Fruit fly (Drosophila melanogaster) whole organism, pupa: ENCODE results near the gene Sf3b1.

Source experiments
- CG10348 ChIP-seq: fragments of 200-800 bp; sonication (Bioruptor generic); IDR thresholded peaks from 2 replicates; pipeline ENCODE4 v1.3.6; 2022; ENCODE audit warnings: missing biosample characterization, missing genetic modification characterization
- CG12605 ChIP-seq: fragments of 200-800 bp; sonication (Bioruptor generic); IDR thresholded peaks from 2 replicates; pipeline ENCODE4 v1.3.6; 2022; ENCODE audit warnings: missing biosample characterization, missing genetic modification characterization
- CG13204 ChIP-seq: fragments of 200-800 bp; sonication (Bioruptor generic); optimal IDR thresholded peaks from 2 replicates; lab custom pipeline; 2018; ENCODE audit warnings: missing biosample characterization, mild to moderate bottlenecking, missing genetic modification characterization, moderate library complexity
- CG14655 ChIP-seq: fragments of 200-800 bp; sonication (Bioruptor generic); optimal IDR thresholded peaks from 3 replicates; lab custom pipeline; 2017; ENCODE audit warnings: mild to moderate bottlenecking, missing biosample characterization, missing genetic modification reagents, missing genetic modification characterization
- CG32121 ChIP-seq: fragments of 200-800 bp; sonication (Bioruptor generic); IDR thresholded peaks from 2 replicates; pipeline ENCODE4 v1.3.6; 2022; ENCODE audit warnings: missing biosample characterization, missing genetic modification characterization
- CG8301 ChIP-seq: fragments of 200-800 bp; sonication (Bioruptor generic); optimal IDR thresholded peaks from 2 replicates; lab custom pipeline; 2018; ENCODE audit warnings: missing biosample characterization, mild to moderate bottlenecking, missing genetic modification characterization
- CG9948 ChIP-seq: fragments of 200-800 bp; sonication (Bioruptor generic); optimal IDR thresholded peaks from 2 replicates; lab custom pipeline; 2018; ENCODE audit warnings: missing biosample characterization, mild to moderate bottlenecking, missing genetic modification characterization, moderate library complexity
- D1 ChIP-seq: fragments of 200-800 bp; sonication (Bioruptor generic); optimal IDR thresholded peaks from 2 replicates; lab custom pipeline; 2018; ENCODE audit warnings: missing biosample characterization, mild to moderate bottlenecking, missing genetic modification characterization, moderate library complexity
- EcR ChIP-seq: fragments of 200-800 bp; sonication (Bioruptor generic); optimal IDR thresholded peaks from 3 replicates; lab custom pipeline; 2019; ENCODE audit warnings: missing biosample characterization, missing genetic modification characterization, mild to moderate bottlenecking, moderate library complexity, missing genetic modification reagents
- Pif1A ChIP-seq: fragments of 200-800 bp; sonication (Bioruptor generic); optimal IDR thresholded peaks from 3 replicates; lab custom pipeline; 2016; ENCODE audit warnings: missing biosample characterization, missing genetic modification characterization
- Pif1B ChIP-seq: fragments of 200-800 bp; sonication (Bioruptor generic); optimal IDR thresholded peaks from 3 replicates; lab custom pipeline; 2016; ENCODE audit warnings: missing biosample characterization, missing genetic modification characterization
- gl ChIP-seq: fragments of 200-800 bp; sonication (Bioruptor generic); optimal IDR thresholded peaks from 2 replicates; lab custom pipeline; 2018; ENCODE audit warnings: missing biosample characterization, mild to moderate bottlenecking, missing genetic modification characterization
- rn ChIP-seq: fragments of 200-800 bp; sonication (Bioruptor generic); IDR thresholded peaks from 2 replicates; pipeline ENCODE4 v1.3.6; 2022; ENCODE audit warnings: missing biosample characterization, missing genetic modification characterization

DNA sequence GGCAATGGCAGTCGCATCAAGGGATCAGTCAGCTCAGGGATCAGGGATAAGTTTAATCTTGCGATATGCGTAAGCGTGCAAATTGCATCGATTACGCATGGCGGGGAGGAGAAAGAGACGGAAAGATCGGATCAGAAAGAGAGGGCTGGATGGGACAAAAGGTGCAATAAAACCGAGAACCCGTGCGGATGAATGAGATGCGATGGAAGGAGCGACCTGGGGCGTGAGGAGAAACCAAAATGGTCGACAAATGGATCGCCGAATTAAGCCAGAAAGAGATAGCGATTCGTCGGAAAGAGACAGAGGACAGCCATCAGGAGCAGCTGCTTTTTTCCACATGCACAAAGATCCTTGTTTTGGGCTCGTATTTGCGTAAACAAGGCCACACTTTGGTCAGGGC is 29.6 kb downstream of the Sf3b1 start:
- no peak for TF ChIP-seq CG13204 (GFP tag; lab: Kevin White, UChicago)
- no peak for TF ChIP-seq CG14655 (GFP tag; lab: Kevin White, UChicago)
- TF ChIP-seq CG10348 (GFP tag; lab: Robert Waterston, UW): no peak
- TF ChIP-seq EcR (GFP tag; lab: Kevin White, UChicago): no peak
- TF ChIP-seq CG32121 (GFP tag; lab: Robert Waterston, UW): no peak
- TF ChIP-seq D1 (tag; lab: Kevin White, UChicago): no peak
- TF ChIP-seq Pif1A (GFP tag; lab: Kevin White, UChicago): no peak
- no peak for TF ChIP-seq CG9948 (tag; lab: Kevin White, UChicago)
- no peak for TF ChIP-seq CG12605
- TF ChIP-seq rn (GFP tag; lab: Robert Waterston, UW): no peak
- TF ChIP-seq Pif1B (GFP tag; lab: Kevin White, UChicago): no peak
- TF ChIP-seq gl (tag; lab: Kevin White, UChicago): no peak
- TF ChIP-seq CG8301 (tag; lab: Kevin White, UChicago): no peak
